Fruit fly (Drosophila melanogaster): ENCODE measurements around the gene Brd7-9.

Gene Brd7-9

dm6 chr2L:7813357-7813756 lies 30.7 kb downstream of the Brd7-9 start (continued):
- peak; percentile 90 for TF ChIP-seq lab (GFP tag; optimal IDR thresholded peaks at IDR 0.05)
- TF ChIP-seq emc (GFP tag; optimal IDR thresholded peaks at IDR 0.05), result no peak
- TF ChIP-seq Doc2 (GFP tag; IDR thresholded peaks at IDR 0.05), result no peak
- TF ChIP-seq Scr (GFP tag; IDR thresholded peaks at IDR 0.05; ENCODE audit: partially characterized antibody), result no peak
- TF ChIP-seq stc (GFP tag; IDR thresholded peaks at IDR 0.05), result no peak; the same call in 1 of the 2 replicates

- TF ChIP-seq ap (GFP tag; IDR thresholded peaks at IDR 0.05) (no peak), CG6683 (GFP tag; optimal IDR thresholded peaks at IDR 0.05) (no peak), CG17186 (GFP tag; optimal IDR thresholded peaks at IDR 0.05) (no peak), CG12769 (tag; optimal IDR thresholded peaks at IDR 0.05) (no peak), CG16813 (GFP tag; IDR thresholded peaks at IDR 0.05; ENCODE audit: partially characterized antibody) (no peak), Rx (GFP tag; IDR thresholded peaks at IDR 0.05) (no peak), CG14710 (tag; optimal IDR thresholded peaks at IDR 0.05) (peak; percentile 47), pum (GFP tag; optimal IDR thresholded peaks at IDR 0.05) (no peak), CG17612 (GFP tag; IDR thresholded peaks at IDR 0.05) (no peak), CG9817 (tag; optimal IDR thresholded peaks at IDR 0.05) (no peak), mirr (GFP tag; optimal IDR thresholded peaks at IDR 0.05) (no peak), CG12299 (tag; optimal IDR thresholded peaks at IDR 0.05) (no peak), grn (GFP tag; optimal IDR thresholded peaks at IDR 0.05) (no peak), CG9437 (GFP tag; optimal IDR thresholded peaks at IDR 0.05) (peak; percentile 60), Hey (tag; optimal IDR thresholded peaks at IDR 0.05) (no peak), oc (tag; optimal IDR thresholded peaks at IDR 0.05) (no peak), ato (GFP tag; IDR thresholded peaks at IDR 0.05; ENCODE audit: partially characterized antibody) (no peak), CG2120 (GFP tag; optimal IDR thresholded peaks at IDR 0.05) (no peak), ase (GFP tag; IDR thresholded peaks at IDR 0.05) (no peak), CG17912 (GFP tag; optimal IDR thresholded peaks at IDR 0.05) (no peak), Pdp1 (GFP tag; optimal IDR thresholded peaks at IDR 0.05) (peak in 1 of 2 experiments; percentile 91), her (GFP tag; optimal IDR thresholded peaks at IDR 0.05) (no peak)
These were observed 37.7 kb downstream of the Brd7-9 start for dm6 chr2L:7820408-7820807.

dm6 chr2L:7820851-7821250 lies 38.2 kb downstream of the Brd7-9 start, which contains the start of gene CG7115:
Gene CG7115, plus strand, starts transcription at chr2L:7821151.
- TF ChIP-seq hkb (optimal IDR thresholded peaks at IDR 0.05) (no peak), hkb (GFP tag; IDR thresholded peaks at IDR 0.05) (no peak), Ets97D (GFP tag; optimal IDR thresholded peaks at IDR 0.05) (no peak), C15 (GFP tag; IDR thresholded peaks at IDR 0.05) (no peak), HHEX (GFP tag; optimal IDR thresholded peaks at IDR 0.05) (no peak), CG5245 (GFP tag; optimal IDR thresholded peaks at IDR 0.05) (no peak), cwo (GFP tag; optimal IDR thresholded peaks at IDR 0.05) (no peak), Elba2 (GFP tag; optimal IDR thresholded peaks at IDR 0.05) (no peak), jumu (GFP tag; optimal IDR thresholded peaks at IDR 0.05) (no peak), pan (optimal IDR thresholded peaks at IDR 0.05) (no peak), pan (GFP tag; optimal IDR thresholded peaks at IDR 0.05 in 1 of 2, IDR thresholded peaks at IDR 0.05 in 1 of 2) (no peak), chinmo (GFP tag; IDR thresholded peaks at IDR 0.05; ENCODE audit: partially characterized antibody) (no peak), Asciz (GFP tag; optimal IDR thresholded peaks at IDR 0.05) (no peak), CG4617 (GFP tag; optimal IDR thresholded peaks at IDR 0.05; ENCODE audit: borderline replicate concordance) (no peak), ara (GFP tag; IDR thresholded peaks at IDR 0.05) (no peak)
